Worm (Caenorhabditis elegans) whole organism, L4 larva: ENCODE data around the gene C34E7.3.
A peak's percentile ranks its signal among the peaks of the same experiment; 100 is the strongest.

Experiments used
- F10B5.3 ChIP-seq: sonication (generic microtip); optimal IDR thresholded peaks from 2 replicates; lab custom pipeline; 2016; ENCODE audit warnings: mild to moderate bottlenecking, missing genetic modification characterization, missing compliant biosample characterization
- F37D6.2 ChIP-seq: sonication (generic microtip); optimal IDR thresholded peaks from 2 replicates; lab custom pipeline; 2016; ENCODE audit warnings: mild to moderate bottlenecking, missing genetic modification characterization, missing compliant biosample characterization
- F44E2.7 ChIP-seq: fragments of 200-800 bp; sonication (Bioruptor generic); IDR thresholded peaks from 2 replicates; pipeline ENCODE4 v2.1.2; 2022; ENCODE audit warnings: missing genetic modification characterization, missing compliant biosample characterization
- T20F7.1 ChIP-seq: fragments of 200-800 bp; sonication (Bioruptor generic); optimal IDR thresholded peaks from 2 replicates; lab custom pipeline; 2018; ENCODE audit warnings: mild to moderate bottlenecking, missing genetic modification characterization, missing compliant biosample characterization
- Y105C5A.15 ChIP-seq: fragments of 200-800 bp; sonication (Bioruptor generic); IDR thresholded peaks from 2 replicates; pipeline ENCODE4 v1.3.6; 2022; ENCODE audit warnings: missing genetic modification characterization, missing compliant biosample characterization
- Y5F2A.4 ChIP-seq: fragments of 200-800 bp; sonication (Bioruptor generic); optimal IDR thresholded peaks from 2 replicates; lab custom pipeline; 2018; ENCODE audit warnings: mild to moderate bottlenecking, missing genetic modification characterization, missing compliant biosample characterization
- ZK337.2 ChIP-seq: fragments of 200-800 bp; sonication (Bioruptor generic); IDR thresholded peaks from 2 replicates; pipeline ENCODE4 v1.3.6; 2022; ENCODE audit warnings: missing genetic modification reagents, missing genetic modification characterization, missing compliant biosample characterization
- aha-1 ChIP-seq: fragments of 150-350 bp; peaks from one replicate; lab custom pipeline; 2014; ENCODE audit warnings: missing biosample characterization, missing genetic modification characterization
- arid-1 ChIP-seq: fragments of 200-800 bp; sonication (Bioruptor generic); conservative IDR thresholded peaks from 2 replicates; pipeline ENCODE4 v1.3.6; 2022; ENCODE audit warnings: missing genetic modification reagents, missing genetic modification characterization, missing compliant biosample characterization
- ces-1 ChIP-seq: fragments of 150-350 bp; sonication (generic microtip); optimal IDR thresholded peaks from 4 replicates; lab custom pipeline; 2014; ENCODE audit warnings: missing biosample characterization, missing genetic modification reagents, missing genetic modification characterization
- cey-2 ChIP-seq: sonication (generic microtip); optimal IDR thresholded peaks from 3 replicates; lab custom pipeline; 2017; ENCODE audit warnings: missing genetic modification characterization, mild to moderate bottlenecking, missing compliant biosample characterization, antibody characterized with exemption, borderline replicate concordance; ENCODE audit not compliant: insufficient read depth
- ctbp-1 ChIP-seq: fragments of 200-800 bp; sonication (Bioruptor generic); IDR thresholded peaks from 2 replicates; pipeline ENCODE4 v1.3.6; 2022; ENCODE audit warnings: missing genetic modification reagents, missing genetic modification characterization, missing compliant biosample characterization
- daf-16 ChIP-seq, 3 experiments: sonication (generic microtip); optimal IDR thresholded peaks; 2 replicates each; lab custom pipeline; 2016 to 2017; ENCODE audit warnings: missing genetic modification characterization in 3 of 3, missing genetic modification reagents in 3 of 3, mild to moderate bottlenecking in 2 of 3, missing compliant biosample characterization in 2 of 3, missing biosample characterization in 1 of 3, moderate library complexity in 1 of 3
- dmd-6 ChIP-seq: fragments of 200-800 bp; sonication (Bioruptor generic); IDR thresholded peaks from 2 replicates; pipeline ENCODE4 v1.3.6; 2022; ENCODE audit warnings: missing genetic modification reagents, missing genetic modification characterization, missing compliant biosample characterization
- dmd-8 ChIP-seq: fragments of 200-800 bp; sonication (Bioruptor generic); IDR thresholded peaks from 2 replicates; pipeline ENCODE4 v1.3.6; 2022; ENCODE audit warnings: missing genetic modification characterization, missing compliant biosample characterization
- egl-27 ChIP-seq: sonication (generic microtip); optimal IDR thresholded peaks from 3 replicates; lab custom pipeline; 2017; ENCODE audit warnings: missing biosample characterization, missing genetic modification reagents, missing genetic modification characterization
- fkh-10 ChIP-seq: fragments of 150-350 bp; optimal IDR thresholded peaks from 2 replicates; lab custom pipeline; 2014; ENCODE audit warnings: missing biosample characterization, missing genetic modification reagents, missing genetic modification characterization
- lim-7 ChIP-seq: fragments of 200-800 bp; sonication (Bioruptor generic); IDR thresholded peaks from 2 replicates; pipeline ENCODE4 v1.3.6; 2022; ENCODE audit warnings: missing genetic modification characterization, missing compliant biosample characterization
- lin-1 ChIP-seq: fragments of 200-800 bp; sonication (Bioruptor generic); IDR thresholded peaks from 2 replicates; pipeline ENCODE4 v1.3.6; 2022; ENCODE audit warnings: missing genetic modification reagents, missing genetic modification characterization, missing compliant biosample characterization
- lin-13 ChIP-seq: fragments of 150-350 bp; optimal IDR thresholded peaks from 2 replicates; lab custom pipeline; 2014; ENCODE audit warnings: missing biosample characterization, missing genetic modification reagents, missing genetic modification characterization
- lin-15B ChIP-seq: fragments of 150-350 bp; sonication (generic microtip); optimal IDR thresholded peaks from 3 replicates; lab custom pipeline; 2014; ENCODE audit warnings: missing biosample characterization, missing genetic modification characterization
- lin-39 ChIP-seq: fragments of 150-350 bp; optimal IDR thresholded peaks from 2 replicates; lab custom pipeline; 2014; ENCODE audit warnings: missing biosample characterization, missing genetic modification reagents, missing genetic modification characterization
- lir-3 ChIP-seq: sonication (generic microtip); optimal IDR thresholded peaks from 2 replicates; lab custom pipeline; 2016; ENCODE audit warnings: mild to moderate bottlenecking, missing genetic modification characterization, missing compliant biosample characterization
- lsy-2 ChIP-seq, 2 experiments: fragments of 150-350 bp in 1 of 2; sonication (generic microtip) in 1 of 2; optimal IDR thresholded peaks; 2 replicates each; lab custom pipeline; 2014 to 2017; ENCODE audit warnings: missing biosample characterization in 2 of 2, missing genetic modification characterization in 2 of 2
- madf-5 ChIP-seq, 2 experiments: fragments of 200-800 bp; sonication (Bioruptor generic); IDR thresholded peaks; 2 replicates each; pipeline ENCODE4 v1.3.6; 2022; ENCODE audit warnings: missing compliant biosample characterization in 2 of 2, missing genetic modification characterization in 2 of 2
- madf-9 ChIP-seq: fragments of 200-800 bp; sonication (Bioruptor generic); conservative IDR thresholded peaks from 2 replicates; pipeline ENCODE4 v1.3.6; 2022; ENCODE audit warnings: missing genetic modification reagents, missing genetic modification characterization, missing compliant biosample characterization
- mdl-1 ChIP-seq, 2 experiments: fragments of 150-350 bp in 1 of 2; sonication (generic microtip) in 1 of 2; optimal IDR thresholded peaks; 2 replicates each; lab custom pipeline; 2014 to 2017; ENCODE audit warnings: missing biosample characterization in 2 of 2, missing genetic modification characterization in 2 of 2
- mdt-29 ChIP-seq: fragments of 200-800 bp; sonication (Bioruptor generic); IDR thresholded peaks from 2 replicates; pipeline ENCODE4 v1.3.6; 2022; ENCODE audit warnings: missing genetic modification reagents, missing genetic modification characterization, missing compliant biosample characterization
- mep-1 ChIP-seq: fragments of 150-350 bp; sonication (generic microtip); optimal IDR thresholded peaks from 3 replicates; lab custom pipeline; 2014; ENCODE audit warnings: missing biosample characterization, missing genetic modification characterization
- mxl-3 ChIP-seq: fragments of 200-800 bp; sonication (Bioruptor generic); optimal IDR thresholded peaks from 2 replicates; lab custom pipeline; 2018; ENCODE audit warnings: mild to moderate bottlenecking, missing genetic modification characterization, missing compliant biosample characterization
- nhr-10 ChIP-seq: fragments of 150-350 bp; optimal IDR thresholded peaks from 2 replicates; lab custom pipeline; 2014; ENCODE audit warnings: missing biosample characterization, missing genetic modification characterization
- nhr-102 ChIP-seq: sonication (generic microtip); optimal IDR thresholded peaks from 2 replicates; lab custom pipeline; 2016; ENCODE audit warnings: mild to moderate bottlenecking, missing genetic modification characterization, moderate library complexity, missing compliant biosample characterization
- nhr-11 ChIP-seq: fragments of 150-350 bp; optimal IDR thresholded peaks from 2 replicates; lab custom pipeline; 2014; ENCODE audit warnings: missing biosample characterization, missing genetic modification characterization
- nhr-237 ChIP-seq: sonication (generic microtip); optimal IDR thresholded peaks from 2 replicates; lab custom pipeline; 2017; ENCODE audit warnings: missing biosample characterization, missing genetic modification characterization
- nhr-28 ChIP-seq: fragments of 150-350 bp; optimal IDR thresholded peaks from 2 replicates; lab custom pipeline; 2014; ENCODE audit warnings: missing biosample characterization, missing genetic modification characterization
- snpc-4 ChIP-seq: fragments of 150-350 bp; optimal IDR thresholded peaks from 2 replicates; lab custom pipeline; 2014; ENCODE audit warnings: missing biosample characterization, missing genetic modification characterization
- tag-97 ChIP-seq: fragments of 200-800 bp; sonication (Bioruptor generic); IDR thresholded peaks from 2 replicates; pipeline ENCODE4 v1.3.6; 2022; ENCODE audit warnings: missing genetic modification characterization, missing compliant biosample characterization
- unc-39 ChIP-seq: sonication (generic microtip); optimal IDR thresholded peaks from 2 replicates; lab custom pipeline; 2017; ENCODE audit warnings: missing biosample characterization, missing genetic modification characterization
- vab-7 ChIP-seq: fragments of 200-800 bp; sonication (Bioruptor generic); IDR thresholded peaks from 2 replicates; pipeline ENCODE4 v1.3.6; 2022; ENCODE audit warnings: missing genetic modification reagents, missing genetic modification characterization, missing compliant biosample characterization
- zip-2 ChIP-seq: fragments of 150-350 bp; optimal IDR thresholded peaks from 2 replicates; lab custom pipeline; 2014; ENCODE audit warnings: missing biosample characterization, missing genetic modification characterization
- ztf-11 ChIP-seq: fragments of 150-350 bp; optimal IDR thresholded peaks from 2 replicates; lab custom pipeline; 2014; ENCODE audit warnings: missing biosample characterization, missing genetic modification characterization

The C34E7.3 gene

ce11 chrX:12889837-12890449 is 40.1 kb upstream of the C34E7.3 start (continued):
- TF ChIP-seq ctbp-1 (GFP tag; lab: Robert Waterston, UW) = peak; percentile 71
- no peak for TF ChIP-seq ztf-11 (tag; lab: Kevin White, UChicago)
- TF ChIP-seq nhr-11 (tag; lab: Kevin White, UChicago) = peak; percentile 75
- no peak for TF ChIP-seq mdt-29 (GFP tag; lab: Robert Waterston, UW)
- no peak for TF ChIP-seq lin-39 (tag; lab: Kevin White, UChicago)
- no peak for TF ChIP-seq nhr-10
- TF ChIP-seq T20F7.1 (GFP tag; lab: Kevin White, UChicago) = no peak
- no peak for TF ChIP-seq egl-27 (tag; lab: Kevin White, UChicago)
- peak; percentile 67 for TF ChIP-seq mep-1 (tag; lab: Kevin White, UChicago)
- TF ChIP-seq nhr-102 (tag; lab: Kevin White, UChicago) = peak; percentile 80
- no peak for TF ChIP-seq Y105C5A.15
- TF ChIP-seq ZK337.2 (GFP tag; lab: Robert Waterston, UW) = peak; percentile 57; the same call in 1 of the 2 replicates
- TF ChIP-seq zip-2 (tag; lab: Kevin White, UChicago) = peak; percentile 61
- TF ChIP-seq unc-39 = no peak
- TF ChIP-seq nhr-237 (tag; lab: Kevin White, UChicago) = no peak
- TF ChIP-seq F37D6.2 (tag; lab: Kevin White, UChicago) = peak; percentile 50
- TF ChIP-seq madf-9 (GFP tag; lab: Robert Waterston, UW) = peak; percentile 63
- TF ChIP-seq dmd-8 (GFP tag; lab: Robert Waterston, UW) = peak; percentile 72; the same call in 1 of the 2 replicates
- peak; percentile 51 for TF ChIP-seq mxl-3 (GFP tag; lab: Kevin White, UChicago)
- peak; percentile 90 for TF ChIP-seq arid-1 (GFP tag; lab: Robert Waterston, UW)
- TF ChIP-seq tag-97 (GFP tag; lab: Robert Waterston, UW) = no peak
- TF ChIP-seq Y5F2A.4 (GFP tag; lab: Kevin White, UChicago) = no peak

- no peak for TF ChIP-seq lin-15B (tag; lab: Kevin White, UChicago)
- no peak for TF ChIP-seq ces-1 (GFP tag; lab: Kevin White, UChicago)
- no peak for TF ChIP-seq lin-39 (tag; lab: Kevin White, UChicago)
- TF ChIP-seq lim-7 = no peak
- TF ChIP-seq fkh-10 (GFP tag; lab: Kevin White, UChicago) = no peak
- TF ChIP-seq lin-13 (GFP tag; lab: Kevin White, UChicago) = no peak
- no peak for TF ChIP-seq daf-16 (GFP tag; optimal IDR thresholded peaks at IDR 0.05; lab: Kevin White, UChicago)
- no peak for TF ChIP-seq daf-16 (tag; optimal IDR thresholded peaks at IDR 0.05; lab: Kevin White, UChicago)
- no peak for TF ChIP-seq F10B5.3 (tag; lab: Kevin White, UChicago)
- TF ChIP-seq mep-1 (tag; lab: Kevin White, UChicago) = peak; percentile 16
- TF ChIP-seq dmd-8 (GFP tag; lab: Robert Waterston, UW) = no peak
- TF ChIP-seq lsy-2 (tag; optimal IDR thresholded peaks at IDR 0.05; lab: Kevin White, UChicago) = peak in 1 of 2 experiments; percentile 8
- no peak for TF ChIP-seq lin-1
- TF ChIP-seq nhr-28 = peak; percentile 93
- TF ChIP-seq lir-3 (tag; lab: Kevin White, UChicago) = no peak
- peak; percentile 52 for TF ChIP-seq aha-1
These were observed 30.7 kb upstream of the C34E7.3 start for ce11 chrX:12899140-12899888.

- TF ChIP-seq F44E2.7 (GFP tag; lab: Robert Waterston, UW) (no peak), snpc-4 (tag; lab: Kevin White, UChicago) (no peak), vab-7 (GFP tag; lab: Robert Waterston, UW) (no peak), madf-5 (GFP tag; IDR thresholded peaks at IDR 0.05; lab: Robert Waterston, UW) (no peak), mdl-1 (tag; optimal IDR thresholded peaks at IDR 0.05; lab: Kevin White, UChicago) (no peak), cey-2 (tag; lab: Kevin White, UChicago) (no peak), arid-1 (GFP tag; lab: Robert Waterston, UW) (no peak), egl-27 (tag; lab: Kevin White, UChicago) (no peak), dmd-6 (GFP tag; lab: Robert Waterston, UW) (no peak)
These were observed 27.9 kb upstream of the C34E7.3 start for ce11 chrX:12902057-12902652.
